Worm (Caenorhabditis elegans): Measurements from ENCODE around the gene vig-1.

The vig-1 gene

ce11 chrII:1301554-1301953, 19.3 kb upstream of the vig-1 start, which contains the start of gene glb-31:
glb-31 (minus strand) TSS chrII:1301654.
- TF ChIP-seq ceh-39 (tag; optimal IDR thresholded peaks at IDR 0.05) (no peak), ces-1 (GFP tag; optimal IDR thresholded peaks at IDR 0.05) (no peak), lin-13 (tag; optimal IDR thresholded peaks at IDR 0.05) (no peak)

ce11 chrII:1306036-1306435, 14.8 kb upstream of the vig-1 start, which contains the start of gene emc-2:
emc-2 (minus strand) TSS chrII:1306136.
- no peak for TF ChIP-seq ceh-83 (GFP tag; optimal IDR thresholded peaks at IDR 0.05)
- TF ChIP-seq elt-1 (tag; optimal IDR thresholded peaks at IDR 0.05; ENCODE audit: borderline replicate concordance, insufficient read depth), result no peak
- TF ChIP-seq zip-8 (tag; optimal IDR thresholded peaks at IDR 0.05), result no peak
- no peak for TF ChIP-seq nhr-28 (tag; optimal IDR thresholded peaks at IDR 0.05)
- TF ChIP-seq M03D4.4 (tag; optimal IDR thresholded peaks at IDR 0.05), result no peak
- no peak for TF ChIP-seq ceh-39 (tag; optimal IDR thresholded peaks at IDR 0.05)
- no peak for TF ChIP-seq sem-2 (GFP tag; optimal IDR thresholded peaks at IDR 0.05)
- no peak for TF ChIP-seq nhr-237 (tag; optimal IDR thresholded peaks at IDR 0.05)
- TF ChIP-seq blmp-1 (tag; optimal IDR thresholded peaks at IDR 0.05), result no peak
- TF ChIP-seq nhr-12 (tag; optimal IDR thresholded peaks at IDR 0.05), result no peak

DNA sequence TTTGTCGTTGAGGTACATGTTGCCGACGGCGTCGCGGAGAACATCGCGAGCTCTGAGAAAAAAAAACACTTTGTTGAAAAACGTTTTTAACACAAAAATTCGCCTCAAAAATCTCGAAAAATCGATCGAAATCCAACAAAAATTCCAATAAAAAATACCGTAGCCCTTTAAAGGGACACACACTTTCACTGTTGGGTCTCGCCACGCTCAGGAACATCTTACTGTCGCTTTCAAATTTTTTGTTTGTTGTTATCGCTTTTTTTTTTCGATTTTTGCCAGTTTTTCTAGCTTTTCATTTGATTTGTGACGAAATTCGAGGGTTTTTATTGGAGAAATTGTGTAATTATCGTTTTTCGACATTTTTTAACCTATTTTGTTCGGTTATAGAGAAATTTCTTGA, 14.3 kb upstream of the vig-1 start:
- TF ChIP-seq lin-13 (tag; optimal IDR thresholded peaks at IDR 0.05), result no peak
- no peak for TF ChIP-seq ham-2 (GFP tag; optimal IDR thresholded peaks at IDR 0.05)
- TF ChIP-seq bed-3 (GFP tag; optimal IDR thresholded peaks at IDR 0.05), result no peak
- no peak for TF ChIP-seq nhr-237 (tag; optimal IDR thresholded peaks at IDR 0.05)
- no peak for TF ChIP-seq nhr-2 (tag; optimal IDR thresholded peaks at IDR 0.05)
- TF ChIP-seq flh-1 (GFP tag; optimal IDR thresholded peaks at IDR 0.05), result no peak
- TF ChIP-seq sem-2 (GFP tag; optimal IDR thresholded peaks at IDR 0.05), result no peak
- no peak for TF ChIP-seq pha-4 (tag; optimal IDR thresholded peaks at IDR 0.05)
- TF ChIP-seq M03D4.4 (tag; optimal IDR thresholded peaks at IDR 0.05), result no peak
- TF ChIP-seq unc-39 (tag; optimal IDR thresholded peaks at IDR 0.05), result no peak
- no peak for TF ChIP-seq lin-32 (GFP tag; optimal IDR thresholded peaks at IDR 0.05)
- TF ChIP-seq ces-1 (GFP tag; optimal IDR thresholded peaks at IDR 0.05), result no peak

DNA sequence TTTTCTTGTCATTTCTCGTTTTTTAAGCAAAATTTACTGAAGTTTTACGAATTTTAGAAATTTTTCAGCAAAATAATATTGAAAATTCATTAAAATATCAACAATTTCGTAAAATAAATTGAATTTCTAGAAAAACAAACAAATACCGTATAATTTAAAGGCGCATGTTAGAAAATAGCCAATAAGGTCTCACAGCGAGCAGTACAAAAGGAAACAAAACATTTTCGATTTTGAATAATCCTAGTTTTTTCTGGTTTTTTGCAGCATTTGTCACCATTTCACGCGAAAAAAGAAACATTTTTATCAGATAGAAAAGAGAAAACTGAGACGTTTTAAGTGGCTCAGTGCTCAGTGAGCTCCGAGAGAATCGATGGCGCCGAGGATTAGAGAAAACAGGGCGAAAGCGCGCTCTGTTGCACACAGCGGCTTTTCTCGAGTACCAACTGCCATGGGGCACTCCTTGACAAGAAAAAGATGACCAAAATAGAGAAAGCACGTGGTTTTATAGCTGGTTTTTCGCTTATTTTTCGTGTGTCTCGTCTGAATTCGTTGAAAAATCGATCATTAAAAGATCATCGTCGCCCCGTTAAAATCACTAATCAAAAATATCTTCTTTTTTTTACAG, 10.8 kb upstream of the vig-1 start, which contains the start of the genes alh-6 and fcho-1:
TSS of gene alh-6 (minus strand) at position 242 of the 625 bp plus-strand sequence.
TSS of gene fcho-1 (plus strand) at position 624 of the 625 bp plus-strand sequence.
- TF ChIP-seq unc-120 (tag; optimal IDR thresholded peaks at IDR 0.05; ENCODE audit: poor library complexity, severe bottlenecking) (peak; percentile 39), ham-2 (GFP tag; optimal IDR thresholded peaks at IDR 0.05) (no peak), nhr-12 (tag; optimal IDR thresholded peaks at IDR 0.05) (no peak), drap-1 (GFP tag; optimal IDR thresholded peaks at IDR 0.05) (no peak), sptf-1 (tag; optimal IDR thresholded peaks at IDR 0.05) (peak; percentile 40), mls-2 (tag; optimal IDR thresholded peaks at IDR 0.05) (no peak), lin-13 (tag; optimal IDR thresholded peaks at IDR 0.05) (no peak), M03D4.4 (tag; optimal IDR thresholded peaks at IDR 0.05) (no peak), nhr-237 (tag; optimal IDR thresholded peaks at IDR 0.05) (no peak), ces-1 (GFP tag; optimal IDR thresholded peaks at IDR 0.05) (peak; percentile 4)

DNA sequence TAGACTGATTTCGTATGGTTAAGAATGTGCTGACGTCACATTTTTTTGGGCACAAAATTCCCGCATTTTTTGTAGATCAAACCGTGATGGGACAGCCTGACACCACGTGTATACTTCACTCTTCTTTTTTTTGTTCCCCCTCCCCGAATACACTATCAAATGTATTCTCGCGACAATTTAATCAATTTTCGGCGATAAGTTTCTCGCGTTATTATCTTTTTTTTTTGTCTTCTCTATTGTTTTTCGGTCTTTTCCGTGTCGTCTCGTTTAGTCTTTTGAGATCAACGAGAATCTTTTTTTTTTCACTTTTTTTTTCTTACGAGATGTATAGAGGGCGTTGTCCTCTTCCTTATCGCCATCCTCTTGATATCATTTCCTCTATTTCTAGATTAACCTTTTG, 5.6 kb upstream of the vig-1 start:
- TF ChIP-seq nhr-28 (tag; optimal IDR thresholded peaks at IDR 0.05), result no peak
- TF ChIP-seq pha-4 (tag; optimal IDR thresholded peaks at IDR 0.05), result no peak
- TF ChIP-seq mls-2 (tag; optimal IDR thresholded peaks at IDR 0.05), result no peak
- no peak for TF ChIP-seq unc-62 (GFP tag; optimal IDR thresholded peaks at IDR 0.05)
- no peak for TF ChIP-seq elt-3 (tag; optimal IDR thresholded peaks at IDR 0.05)

DNA sequence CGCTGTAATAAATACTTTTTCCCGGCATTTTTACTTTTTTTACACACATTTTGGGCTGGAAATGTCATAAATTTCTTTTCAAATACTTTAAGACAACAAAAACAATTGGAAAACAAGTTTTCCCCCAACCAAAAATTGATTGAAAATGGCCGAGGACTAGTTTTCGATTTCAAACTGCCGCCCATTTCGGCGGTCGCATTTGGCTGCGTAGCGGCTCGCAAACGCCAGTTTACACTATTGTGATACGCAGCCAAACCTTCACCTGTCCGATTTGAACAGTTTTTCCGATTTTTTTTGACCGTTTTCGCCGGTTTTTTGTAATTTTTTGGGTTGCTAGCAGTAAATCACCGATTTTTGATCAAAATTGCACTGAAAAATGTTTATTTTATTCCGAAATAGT, 425 bp upstream of the vig-1 start:
- peak; percentile 78 for TF ChIP-seq drap-1 (GFP tag; optimal IDR thresholded peaks at IDR 0.05)
- no peak for TF ChIP-seq nhr-76 (tag; optimal IDR thresholded peaks at IDR 0.05)
- TF ChIP-seq ceh-43 (GFP tag; optimal IDR thresholded peaks at IDR 0.05), result peak; percentile 81
- TF ChIP-seq tbx-8 (GFP tag; optimal IDR thresholded peaks at IDR 0.05), result peak; percentile 66
- TF ChIP-seq nhr-2 (tag; optimal IDR thresholded peaks at IDR 0.05), result peak; percentile 5
- no peak for TF ChIP-seq snpc-4 (tag; optimal IDR thresholded peaks at IDR 0.05)
- TF ChIP-seq lsy-2 (tag; optimal IDR thresholded peaks at IDR 0.05), result peak; percentile 90
- TF ChIP-seq elt-1 (tag; optimal IDR thresholded peaks at IDR 0.05; ENCODE audit: borderline replicate concordance, insufficient read depth), result peak; percentile 7
- TF ChIP-seq nhr-12 (tag; optimal IDR thresholded peaks at IDR 0.05), result peak; percentile 16
- peak; percentile 72 for TF ChIP-seq cnd-1 (tag; optimal IDR thresholded peaks at IDR 0.05)
- TF ChIP-seq sem-2 (GFP tag; optimal IDR thresholded peaks at IDR 0.05), result peak; percentile 50
- peak; percentile 87 for TF ChIP-seq pha-4 (tag; optimal IDR thresholded peaks at IDR 0.05)
- TF ChIP-seq nhr-237 (tag; optimal IDR thresholded peaks at IDR 0.05), result peak; percentile 96
- TF ChIP-seq ceh-83 (GFP tag; optimal IDR thresholded peaks at IDR 0.05), result peak; percentile 69
- peak; percentile 88 for TF ChIP-seq mls-2 (tag; optimal IDR thresholded peaks at IDR 0.05)
- peak; percentile 54 for TF ChIP-seq unc-62 (GFP tag; optimal IDR thresholded peaks at IDR 0.05)
- TF ChIP-seq nhr-28 (tag; optimal IDR thresholded peaks at IDR 0.05), result no peak
- TF ChIP-seq sptf-1 (tag; optimal IDR thresholded peaks at IDR 0.05), result peak; percentile 91
- TF ChIP-seq zip-8 (tag; optimal IDR thresholded peaks at IDR 0.05), result no peak
- TF ChIP-seq lin-32 (GFP tag; optimal IDR thresholded peaks at IDR 0.05), result peak; percentile 0
- peak; percentile 45 for TF ChIP-seq ces-1 (GFP tag; optimal IDR thresholded peaks at IDR 0.05)
- peak; percentile 40 for TF ChIP-seq blmp-1 (tag; optimal IDR thresholded peaks at IDR 0.05)
- TF ChIP-seq M03D4.4 (tag; optimal IDR thresholded peaks at IDR 0.05), result peak; percentile 84
- peak; percentile 75 for TF ChIP-seq hlh-1 (tag; optimal IDR thresholded peaks at IDR 0.05)
- no peak for TF ChIP-seq unc-39 (tag; optimal IDR thresholded peaks at IDR 0.05)
- peak; percentile 38 for TF ChIP-seq ham-2 (GFP tag; optimal IDR thresholded peaks at IDR 0.05)
- TF ChIP-seq mep-1 (tag; optimal IDR thresholded peaks at IDR 0.05), result peak; percentile 96
- peak; percentile 22 for TF ChIP-seq bed-3 (GFP tag; optimal IDR thresholded peaks at IDR 0.05)
- TF ChIP-seq flh-1 (GFP tag; optimal IDR thresholded peaks at IDR 0.05), result no peak
- peak; percentile 74 for TF ChIP-seq unc-120 (tag; optimal IDR thresholded peaks at IDR 0.05; ENCODE audit: poor library complexity, severe bottlenecking)
- TF ChIP-seq elt-3 (tag; optimal IDR thresholded peaks at IDR 0.05), result no peak
